Fruit fly (Drosophila melanogaster): Measurements from ENCODE around the gene CG11695.

The CG11695 gene

DNA sequence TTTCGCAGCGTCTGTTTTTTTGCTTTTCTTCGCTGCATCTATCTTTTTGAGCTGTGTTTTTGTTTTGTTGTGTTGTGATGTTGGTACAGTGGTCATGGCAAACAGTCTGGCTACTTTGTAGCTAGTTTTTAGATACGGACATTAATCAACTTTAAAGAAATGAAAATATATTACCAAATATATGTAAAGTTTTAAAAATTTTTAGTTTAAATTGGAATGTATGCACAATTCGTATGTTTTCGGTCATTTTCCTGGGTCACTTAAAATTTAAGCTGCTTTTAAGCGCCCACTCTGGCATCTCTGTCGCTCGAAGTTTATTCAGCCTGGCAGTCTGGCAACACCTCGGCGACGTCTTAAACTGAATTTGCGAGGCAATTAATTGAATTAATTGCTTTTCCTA is at the start of gene CG11695:
Gene CG11695 (plus strand): TSS at position 344 of the 400 bp plus-strand sequence.
- TF ChIP-seq toe (GFP tag; optimal IDR thresholded peaks at IDR 0.05) (no peak), pad (GFP tag; optimal IDR thresholded peaks at IDR 0.05) (peak; percentile 68), kay (GFP tag; ENCODE audit: borderline replicate concordance) (no peak), CG11617 (GFP tag; optimal IDR thresholded peaks at IDR 0.05) (peak; percentile 79), CG5204 (GFP tag; optimal IDR thresholded peaks at IDR 0.05) (no peak), Hr96 (GFP tag; optimal IDR thresholded peaks at IDR 0.05) (no peak), CG33017 (tag; optimal IDR thresholded peaks at IDR 0.05) (no peak), cnc (optimal IDR thresholded peaks at IDR 0.05) (no peak), CG7101 (tag; optimal IDR thresholded peaks at IDR 0.05) (peak; percentile 85), CG1620 (GFP tag; optimal IDR thresholded peaks at IDR 0.05) (peak; percentile 81), tj (GFP tag; optimal IDR thresholded peaks at IDR 0.05) (peak; percentile 59), CG14711 (tag; optimal IDR thresholded peaks at IDR 0.05) (peak; percentile 77), ovo (GFP tag; optimal IDR thresholded peaks at IDR 0.05) (peak; percentile 47), CG7045 (GFP tag; optimal IDR thresholded peaks at IDR 0.05) (peak; percentile 55), Clk (GFP tag; optimal IDR thresholded peaks at IDR 0.05) (no peak), Crg-1 (GFP tag; optimal IDR thresholded peaks at IDR 0.05) (peak; percentile 42), Mnt (GFP tag; optimal IDR thresholded peaks at IDR 0.05) (peak; percentile 77), cic (GFP tag; optimal IDR thresholded peaks at IDR 0.05) (peak; percentile 5), CG12768 (GFP tag; optimal IDR thresholded peaks at IDR 0.05) (peak; percentile 62), bab1 (GFP tag; optimal IDR thresholded peaks at IDR 0.05) (peak; percentile 90)

DNA sequence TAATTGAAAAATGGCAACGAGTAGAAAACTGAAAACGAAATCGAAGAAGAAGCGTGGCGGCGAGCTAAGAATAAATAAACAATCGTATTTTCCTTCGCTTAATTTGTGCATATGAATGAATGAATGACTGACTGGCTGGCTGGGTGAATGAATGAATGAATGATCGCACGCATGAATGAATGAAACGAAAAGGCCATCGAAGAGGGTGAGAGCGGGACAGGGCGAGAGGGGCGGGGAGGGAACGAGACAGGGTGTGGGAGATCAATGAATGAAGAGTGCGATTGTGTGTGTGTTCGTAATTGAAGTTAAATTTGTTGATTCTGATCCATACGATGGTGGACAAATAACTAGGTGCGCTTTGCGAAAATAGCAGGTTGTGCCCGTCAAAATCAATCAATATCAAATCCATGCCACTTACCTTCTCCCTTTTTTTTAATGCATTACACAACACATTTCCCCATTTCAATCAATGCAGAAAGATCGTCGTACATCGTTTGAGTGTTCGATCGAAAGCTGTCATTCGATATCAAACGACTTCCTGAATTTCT is 49.5 kb upstream of the CG11695 start:
- TF ChIP-seq ovo (GFP tag; optimal IDR thresholded peaks at IDR 0.05) (no peak), CG7045 (GFP tag; optimal IDR thresholded peaks at IDR 0.05) (no peak), CG14711 (tag; optimal IDR thresholded peaks at IDR 0.05) (no peak), kay (GFP tag; ENCODE audit: borderline replicate concordance) (no peak), bab1 (GFP tag; optimal IDR thresholded peaks at IDR 0.05) (no peak), toe (GFP tag; optimal IDR thresholded peaks at IDR 0.05) (no peak), pad (GFP tag; optimal IDR thresholded peaks at IDR 0.05) (no peak), Mnt (GFP tag; optimal IDR thresholded peaks at IDR 0.05) (no peak), Hr96 (GFP tag; optimal IDR thresholded peaks at IDR 0.05) (no peak)

DNA sequence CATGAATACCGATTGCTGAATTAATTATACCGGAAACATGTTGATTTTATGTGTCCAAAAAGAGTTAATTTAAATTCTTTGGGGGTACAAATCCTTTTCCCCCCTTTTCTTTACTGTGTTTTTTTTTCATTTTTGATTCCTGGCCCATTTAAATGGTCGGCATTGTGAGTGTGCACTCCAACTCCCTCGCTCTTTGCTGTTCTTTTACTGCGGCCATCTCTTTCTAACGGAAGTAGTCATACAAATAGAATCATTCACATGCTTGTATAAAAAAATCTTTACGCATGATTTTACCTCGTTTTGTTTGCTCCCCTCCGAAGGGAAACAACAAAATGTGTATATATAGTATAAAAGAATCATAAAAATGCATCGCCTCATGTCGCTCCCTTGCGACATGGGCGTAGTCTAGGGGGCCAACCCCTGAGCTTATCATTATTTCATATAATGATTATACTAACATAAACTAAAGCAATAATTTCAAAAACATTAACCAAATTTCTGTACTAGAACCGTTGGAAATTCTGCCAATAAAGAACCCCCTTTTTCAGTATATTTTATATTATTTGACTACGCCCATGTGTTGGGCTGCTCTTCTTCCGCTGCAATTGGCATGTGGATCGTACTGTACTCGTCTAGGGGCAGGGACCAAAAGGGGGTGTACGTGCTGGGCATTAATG is 48.5 kb upstream of the CG11695 start:
- TF ChIP-seq bab1 (GFP tag; optimal IDR thresholded peaks at IDR 0.05) (peak; percentile 1), CG5204 (GFP tag; optimal IDR thresholded peaks at IDR 0.05) (peak; percentile 32), Crg-1 (GFP tag; optimal IDR thresholded peaks at IDR 0.05) (no peak), CG14711 (tag; optimal IDR thresholded peaks at IDR 0.05) (no peak), kay (GFP tag; ENCODE audit: borderline replicate concordance) (peak; percentile 66)

DNA sequence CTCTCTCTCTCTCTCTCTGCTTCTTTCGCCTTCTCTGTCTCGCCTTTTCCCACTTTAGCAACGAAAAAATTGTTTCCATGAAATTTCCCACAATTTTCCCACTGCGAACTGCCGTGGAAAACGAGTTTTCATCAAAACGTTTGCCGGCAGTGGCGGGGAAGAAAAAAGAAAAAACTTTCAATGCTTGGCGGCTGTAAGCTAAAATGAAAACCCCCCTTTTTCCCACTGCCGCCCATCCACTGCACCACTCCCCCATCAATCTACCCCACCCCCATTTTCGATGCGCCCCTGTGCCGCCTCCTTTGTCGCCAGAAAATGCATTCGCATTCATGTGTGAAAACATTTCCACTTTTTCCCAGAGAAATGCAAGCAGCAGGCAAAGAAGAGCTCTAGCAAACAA is 45.4 kb upstream of the CG11695 start:
- TF ChIP-seq Hr96 (GFP tag; optimal IDR thresholded peaks at IDR 0.05) (no peak), Clk (GFP tag; optimal IDR thresholded peaks at IDR 0.05) (no peak), kay (GFP tag; ENCODE audit: borderline replicate concordance) (no peak), pad (GFP tag; optimal IDR thresholded peaks at IDR 0.05) (no peak), Crg-1 (GFP tag; optimal IDR thresholded peaks at IDR 0.05) (no peak), ovo (GFP tag; optimal IDR thresholded peaks at IDR 0.05) (no peak), CG7045 (GFP tag; optimal IDR thresholded peaks at IDR 0.05) (no peak), CG12768 (GFP tag; optimal IDR thresholded peaks at IDR 0.05) (no peak), bab1 (GFP tag; optimal IDR thresholded peaks at IDR 0.05) (no peak), CG14711 (tag; optimal IDR thresholded peaks at IDR 0.05) (no peak), CG11617 (GFP tag; optimal IDR thresholded peaks at IDR 0.05) (no peak), CG7101 (tag; optimal IDR thresholded peaks at IDR 0.05) (no peak)

DNA sequence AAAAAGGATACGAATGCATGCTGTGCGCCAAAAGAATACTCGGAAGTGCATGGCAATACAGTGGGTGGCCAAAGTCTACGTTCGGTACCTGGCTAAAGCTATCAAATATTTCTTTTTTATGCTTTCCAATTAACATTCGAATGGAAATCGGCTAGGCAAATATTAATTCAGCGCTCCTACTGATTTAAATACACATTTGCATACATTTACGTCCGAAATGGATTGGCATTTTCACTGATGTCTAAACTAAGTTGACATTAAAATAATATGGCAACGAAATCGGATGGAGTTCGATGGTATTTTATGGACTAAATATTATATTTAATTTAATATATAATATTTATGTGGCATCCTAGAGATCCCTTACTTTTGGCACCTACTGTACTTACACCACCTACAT is 34.2 kb upstream of the CG11695 start:
- no peak for TF ChIP-seq CG14711 (tag; optimal IDR thresholded peaks at IDR 0.05)
- no peak for TF ChIP-seq Hr96 (GFP tag; optimal IDR thresholded peaks at IDR 0.05)
- TF ChIP-seq kay (GFP tag; ENCODE audit: borderline replicate concordance), result no peak
- no peak for TF ChIP-seq Clk (GFP tag; optimal IDR thresholded peaks at IDR 0.05)
- TF ChIP-seq CG1620 (GFP tag; optimal IDR thresholded peaks at IDR 0.05), result no peak
- no peak for TF ChIP-seq toe (GFP tag; optimal IDR thresholded peaks at IDR 0.05)
- no peak for TF ChIP-seq cnc (optimal IDR thresholded peaks at IDR 0.05)
- TF ChIP-seq bab1 (GFP tag; optimal IDR thresholded peaks at IDR 0.05), result no peak
- TF ChIP-seq tj (GFP tag; optimal IDR thresholded peaks at IDR 0.05), result no peak
- no peak for TF ChIP-seq Crg-1 (GFP tag; optimal IDR thresholded peaks at IDR 0.05)

DNA sequence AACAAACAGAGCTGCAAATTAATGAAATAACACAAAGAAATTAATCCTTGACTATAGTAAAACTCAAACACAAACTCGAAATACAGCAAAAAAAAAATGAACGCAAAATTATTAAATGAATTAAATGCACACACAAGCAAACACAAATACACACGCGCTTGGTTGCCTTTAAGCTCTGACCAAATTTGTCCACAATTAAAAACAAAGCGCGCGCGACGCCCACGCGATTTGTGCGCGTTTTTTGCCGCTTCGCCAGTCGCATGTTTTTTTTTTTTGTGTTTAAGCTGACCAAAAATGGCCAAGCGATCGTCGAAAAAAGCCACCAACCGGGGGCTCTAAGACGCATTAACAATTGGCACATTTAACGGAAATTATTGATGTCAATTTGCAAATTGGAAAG is 33.4 kb upstream of the CG11695 start:
- TF ChIP-seq tj (GFP tag; optimal IDR thresholded peaks at IDR 0.05) (no peak), CG7045 (GFP tag; optimal IDR thresholded peaks at IDR 0.05) (no peak)
